Worm (Caenorhabditis elegans) whole organism, L4 larva: ENCODE measurements around the gene ceh-92.

Source experiments
- aly-2 ChIP-seq: sonication (generic microtip); optimal IDR thresholded peaks from 2 replicates; lab custom pipeline; 2018; ENCODE audit warnings: missing biosample characterization, missing genetic modification characterization
- ama-1 ChIP-seq: fragments of 150-350 bp; optimal IDR thresholded peaks from 2 replicates; lab custom pipeline; 2014; ENCODE audit warnings: inconsistent platforms, mixed read lengths
- lin-29 ChIP-seq: fragments of 200-800 bp; sonication (Bioruptor generic); IDR thresholded peaks from 2 replicates; pipeline ENCODE4 v1.3.6; 2022; ENCODE audit warnings: missing genetic modification reagents, missing genetic modification characterization, missing compliant biosample characterization
- nhr-11 ChIP-seq: fragments of 150-350 bp; optimal IDR thresholded peaks from 2 replicates; lab custom pipeline; 2014; ENCODE audit warnings: missing biosample characterization, missing genetic modification characterization
- nhr-76 ChIP-seq: fragments of 150-350 bp; optimal IDR thresholded peaks from 2 replicates; lab custom pipeline; 2014; ENCODE audit warnings: missing biosample characterization, missing genetic modification characterization
- snpc-4 ChIP-seq: fragments of 150-350 bp; optimal IDR thresholded peaks from 2 replicates; lab custom pipeline; 2014; ENCODE audit warnings: missing biosample characterization, missing genetic modification characterization
- vab-7 ChIP-seq: fragments of 200-800 bp; sonication (Bioruptor generic); IDR thresholded peaks from 2 replicates; pipeline ENCODE4 v1.3.6; 2022; ENCODE audit warnings: missing genetic modification reagents, missing genetic modification characterization, missing compliant biosample characterization
- ztf-11 ChIP-seq: fragments of 150-350 bp; optimal IDR thresholded peaks from 2 replicates; lab custom pipeline; 2014; ENCODE audit warnings: missing biosample characterization, missing genetic modification characterization

- TF ChIP-seq aly-2 (tag; lab: Kevin White, UChicago): no peak
- TF ChIP-seq lin-29 (GFP tag; lab: Robert Waterston, UW): no peak
- no peak for TF ChIP-seq ztf-11 (tag; lab: Kevin White, UChicago)
- TF ChIP-seq vab-7: no peak
- no peak for TF ChIP-seq nhr-76
- TF ChIP-seq snpc-4 (tag; lab: Kevin White, UChicago): no peak
- no peak for TF ChIP-seq ama-1 (lab: Kevin White, UChicago)
- TF ChIP-seq nhr-11 (tag; lab: Kevin White, UChicago): no peak
Measured at ce11 chrIII:11631111-11631510, 49.7 kb downstream of the ceh-92 start.
